Worm (Caenorhabditis elegans) whole organism, L3 larva: ENCODE measurements around the gene snrp-3.

Experiments used
- R02D3.7 ChIP-seq: fragments of 150-350 bp; optimal IDR thresholded peaks from 2 replicates; lab custom pipeline; 2014; ENCODE audit warnings: missing biosample characterization, missing genetic modification characterization
- ZK546.5 ChIP-seq: sonication (generic microtip); optimal IDR thresholded peaks from 2 replicates; lab custom pipeline; 2017; ENCODE audit warnings: missing biosample characterization, missing genetic modification characterization
- ceh-16 ChIP-seq: sonication (generic microtip); optimal IDR thresholded peaks from 2 replicates; lab custom pipeline; 2017; ENCODE audit warnings: missing biosample characterization, missing genetic modification characterization
- ceh-82 ChIP-seq: fragments of 150-350 bp; optimal IDR thresholded peaks from 2 replicates; lab custom pipeline; 2014; ENCODE audit warnings: missing biosample characterization, missing genetic modification characterization
- ceh-9 ChIP-seq: sonication (generic microtip); optimal IDR thresholded peaks from 2 replicates; lab custom pipeline; 2018; ENCODE audit warnings: missing biosample characterization, missing genetic modification characterization
- daf-12 ChIP-seq: fragments of 150-350 bp; optimal IDR thresholded peaks from 2 replicates; lab custom pipeline; 2014; ENCODE audit warnings: missing biosample characterization, missing genetic modification reagents, missing genetic modification characterization
- egl-27 ChIP-seq: sonication (generic microtip); optimal IDR thresholded peaks from 4 replicates; lab custom pipeline; 2017; ENCODE audit warnings: missing biosample characterization, missing genetic modification reagents, missing genetic modification characterization
- egl-5 ChIP-seq: fragments of 150-350 bp; optimal IDR thresholded peaks from 2 replicates; lab custom pipeline; 2017; ENCODE audit warnings: missing biosample characterization, missing genetic modification reagents, missing genetic modification characterization, inconsistent platforms
- elt-2 ChIP-seq: sonication (generic microtip); optimal IDR thresholded peaks from 2 replicates; lab custom pipeline; 2016; ENCODE audit warnings: missing genetic modification reagents, mild to moderate bottlenecking, missing genetic modification characterization, missing compliant biosample characterization
- elt-3 ChIP-seq, 3 experiments: fragments of 150-350 bp in 1 of 3; sonication (generic microtip) in 2 of 3; optimal IDR thresholded peaks; 2 replicates in 2 of 3; 4 replicates in 1 of 3; lab custom pipeline; 2014 to 2017; ENCODE audit warnings: missing biosample characterization in 3 of 3, missing genetic modification characterization in 3 of 3
- eor-1 ChIP-seq, 2 experiments: fragments of 150-350 bp; optimal IDR thresholded peaks; 2 replicates each; lab custom pipeline; 2014 to 2018; ENCODE audit warnings: missing biosample characterization in 2 of 2, missing genetic modification characterization in 2 of 2
- fkh-10 ChIP-seq: sonication (generic microtip); optimal IDR thresholded peaks from 2 replicates; lab custom pipeline; 2017; ENCODE audit warnings: missing biosample characterization, missing genetic modification reagents, missing genetic modification characterization
- fkh-2 ChIP-seq: fragments of 150-350 bp; optimal IDR thresholded peaks from 2 replicates; lab custom pipeline; 2014; ENCODE audit warnings: missing biosample characterization, missing genetic modification reagents, missing genetic modification characterization
- hmg-11 ChIP-seq: sonication (generic microtip); optimal IDR thresholded peaks from 2 replicates; lab custom pipeline; 2016; ENCODE audit warnings: missing genetic modification characterization, missing compliant biosample characterization
- lin-15B ChIP-seq: fragments of 150-350 bp; optimal IDR thresholded peaks from 2 replicates; lab custom pipeline; 2014; ENCODE audit warnings: missing biosample characterization, missing genetic modification characterization
- lin-39 ChIP-seq: fragments of 150-350 bp; optimal IDR thresholded peaks from 2 replicates; lab custom pipeline; 2018; ENCODE audit warnings: missing biosample characterization, missing genetic modification reagents, missing genetic modification characterization
- mml-1 ChIP-seq: fragments of 150-350 bp; sonication (generic microtip); optimal IDR thresholded peaks from 3 replicates; lab custom pipeline; 2014; ENCODE audit warnings: missing biosample characterization, missing genetic modification characterization
- nfya-1 ChIP-seq: sonication (generic microtip); optimal IDR thresholded peaks from 2 replicates; lab custom pipeline; 2017; ENCODE audit warnings: missing genetic modification characterization, mild to moderate bottlenecking, missing compliant biosample characterization, antibody characterized with exemption, moderate library complexity; ENCODE audit not compliant: insufficient read depth
- nhr-11 ChIP-seq: fragments of 150-350 bp; optimal IDR thresholded peaks from 2 replicates; lab custom pipeline; 2014; ENCODE audit warnings: missing biosample characterization, missing genetic modification characterization
- nhr-12 ChIP-seq: fragments of 150-350 bp; optimal IDR thresholded peaks from 2 replicates; lab custom pipeline; 2014; ENCODE audit warnings: missing biosample characterization, missing genetic modification characterization
- nhr-23 ChIP-seq: fragments of 150-350 bp; optimal IDR thresholded peaks from 2 replicates; lab custom pipeline; 2014; ENCODE audit warnings: missing biosample characterization, missing genetic modification reagents, missing genetic modification characterization
- nhr-237 ChIP-seq: fragments of 150-350 bp; optimal IDR thresholded peaks from 2 replicates; lab custom pipeline; 2014; ENCODE audit warnings: missing biosample characterization, missing genetic modification characterization
- nhr-25 ChIP-seq: sonication (generic microtip); optimal IDR thresholded peaks from 2 replicates; lab custom pipeline; 2017; ENCODE audit warnings: missing biosample characterization, missing genetic modification characterization
- nhr-28 ChIP-seq: fragments of 150-350 bp; optimal IDR thresholded peaks from 2 replicates; lab custom pipeline; 2014; ENCODE audit warnings: missing biosample characterization, missing genetic modification characterization
- nhr-43 ChIP-seq: sonication (generic microtip); optimal IDR thresholded peaks from 2 replicates; lab custom pipeline; 2016; ENCODE audit warnings: mild to moderate bottlenecking, missing genetic modification characterization, missing compliant biosample characterization; ENCODE audit not compliant: poor library complexity, severe bottlenecking
- nhr-76 ChIP-seq: fragments of 150-350 bp; sonication (generic microtip); optimal IDR thresholded peaks from 5 replicates; lab custom pipeline; 2014; ENCODE audit warnings: missing biosample characterization, missing genetic modification characterization
- nhr-77 ChIP-seq: fragments of 150-350 bp; optimal IDR thresholded peaks from 2 replicates; lab custom pipeline; 2014; ENCODE audit warnings: missing biosample characterization, missing genetic modification characterization
- pha-4 ChIP-seq: fragments of 150-350 bp; optimal IDR thresholded peaks from 2 replicates; lab custom pipeline; 2014; ENCODE audit warnings: missing biosample characterization, missing genetic modification reagents, missing genetic modification characterization
- pqm-1 ChIP-seq: fragments of 150-350 bp; optimal IDR thresholded peaks from 2 replicates; lab custom pipeline; 2017; ENCODE audit warnings: missing biosample characterization, missing genetic modification characterization, inconsistent platforms
- skn-1 ChIP-seq: fragments of 150-350 bp; optimal IDR thresholded peaks from 2 replicates; lab custom pipeline; 2014; ENCODE audit warnings: missing biosample characterization, missing genetic modification characterization
- snpc-4 ChIP-seq: fragments of 150-350 bp; optimal IDR thresholded peaks from 2 replicates; lab custom pipeline; 2014; ENCODE audit warnings: missing biosample characterization, missing genetic modification characterization
- zag-1 ChIP-seq: fragments of 150-350 bp; optimal IDR thresholded peaks from 2 replicates; lab custom pipeline; 2014; ENCODE audit warnings: missing biosample characterization, missing genetic modification characterization
- ztf-11 ChIP-seq: fragments of 150-350 bp; optimal IDR thresholded peaks from 2 replicates; lab custom pipeline; 2014; ENCODE audit warnings: missing biosample characterization, missing genetic modification characterization
- ztf-4 ChIP-seq: fragments of 150-350 bp; optimal IDR thresholded peaks from 2 replicates; lab custom pipeline; 2014; ENCODE audit warnings: missing biosample characterization, missing genetic modification characterization

snrp-3 gene

DNA sequence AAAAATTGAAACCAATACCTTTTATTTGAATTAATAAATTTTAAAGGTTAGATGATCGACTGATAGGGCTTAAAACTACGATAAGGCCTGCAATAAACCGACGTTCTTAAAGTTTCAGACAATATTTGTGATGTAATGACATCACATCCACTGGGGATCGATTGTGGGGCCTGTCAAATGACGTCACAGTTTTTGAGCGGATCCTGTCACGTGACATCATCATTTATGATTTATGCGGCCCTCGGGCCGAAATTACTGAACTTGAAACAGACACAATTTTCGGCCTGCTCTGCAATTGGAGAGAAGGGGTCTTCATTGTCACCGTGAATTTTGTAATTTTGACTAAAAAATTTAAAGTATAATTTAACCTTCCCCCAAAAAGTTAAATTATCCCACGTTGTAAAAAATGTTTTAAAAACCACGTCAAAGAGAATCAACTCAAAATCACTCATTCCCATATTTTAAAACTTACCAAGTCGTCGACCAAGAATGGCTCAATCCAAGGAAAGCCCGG is 33.4 kb downstream of the snrp-3 start, which contains the start of gene C49C8.1:
Gene C49C8.1, plus strand, starts transcription at position 464 of the 514 bp plus-strand sequence.
- no peak for TF ChIP-seq nhr-12 (tag; lab: Kevin White, UChicago)
- no peak for TF ChIP-seq R02D3.7
- TF ChIP-seq elt-2 (tag; lab: Kevin White, UChicago): peak; percentile 30
- TF ChIP-seq, all 47 proteins: peak for 1

- TF ChIP-seq ceh-82 (no peak), elt-2 (tag; lab: Kevin White, UChicago) (peak; percentile 54), fkh-2 (tag; lab: Kevin White, UChicago) (no peak), skn-1 (no peak), nfya-1 (no peak), elt-3 (tag; optimal IDR thresholded peaks at IDR 0.05; lab: Kevin White, UChicago) (no peak), pqm-1 (tag; lab: Kevin White, UChicago) (peak; percentile 20), nhr-237 (tag; lab: Kevin White, UChicago) (no peak), zag-1 (tag; lab: Kevin White, UChicago) (no peak), lin-39 (tag; lab: Kevin White, UChicago) (no peak)
These were observed 34.0 kb downstream of the snrp-3 start, which contains the start of gene C49C8.5 for ce11 chrIV:8653592-8653991. Gene C49C8.5 (minus strand): TSS chrIV:8653664.

ce11 chrIV:8651835-8652234 is 35.8 kb downstream of the snrp-3 start, which contains the start of gene C49C8.8:
Gene C49C8.8 (plus strand): TSS chrIV:8652135.
- TF ChIP-seq nhr-11 (tag; lab: Kevin White, UChicago) (no peak), mml-1 (tag; lab: Kevin White, UChicago) (no peak), nfya-1 (no peak), egl-27 (tag; lab: Kevin White, UChicago) (no peak), ceh-9 (tag; lab: Kevin White, UChicago) (no peak), ceh-82 (no peak), nhr-12 (tag; lab: Kevin White, UChicago) (no peak), nhr-28 (tag; lab: Kevin White, UChicago) (no peak), nhr-77 (tag; lab: Kevin White, UChicago) (no peak), fkh-2 (tag; lab: Kevin White, UChicago) (no peak), ztf-11 (tag; lab: Kevin White, UChicago) (no peak), hmg-11 (tag; lab: Kevin White, UChicago) (no peak), nhr-23 (tag; lab: Kevin White, UChicago) (no peak), eor-1 (tag; optimal IDR thresholded peaks at IDR 0.05; lab: Kevin White, UChicago) (no peak)

ce11 chrIV:8650696-8651095 is 36.9 kb downstream of the snrp-3 start, which contains the start of gene C49C8.2:
Gene C49C8.2 (plus strand): TSS chrIV:8651088.
- TF ChIP-seq elt-2 (tag; lab: Kevin White, UChicago): peak; percentile 56
- TF ChIP-seq pha-4 (tag; lab: Kevin White, UChicago): peak; percentile 60
- TF ChIP-seq lin-15B (tag; lab: Kevin White, UChicago): no peak

DNA sequence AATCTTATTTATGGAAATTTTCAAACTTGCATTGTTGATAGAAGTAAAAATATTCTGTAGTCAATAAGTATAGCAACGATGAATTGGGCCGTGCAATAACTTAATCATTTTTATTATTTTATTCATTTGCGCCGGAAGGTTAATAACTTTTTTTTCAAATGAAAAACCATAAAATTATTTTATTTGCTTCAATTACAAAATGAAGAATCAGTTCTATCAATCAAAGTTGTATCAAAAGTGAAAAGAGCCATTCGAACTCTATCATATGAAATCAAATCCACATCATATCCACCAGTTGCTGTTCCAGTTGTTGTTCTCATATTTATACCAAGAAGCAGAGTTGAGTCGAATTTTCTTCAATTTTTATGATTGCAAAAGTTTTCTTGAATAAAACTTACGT is 39.1 kb downstream of the snrp-3 start, which contains the start of gene cyp-33E1:
Gene cyp-33E1, minus strand, starts transcription at position 101 of the 400 bp plus-strand sequence.
- no peak for TF ChIP-seq ZK546.5 (tag; lab: Kevin White, UChicago)
- no peak for TF ChIP-seq nhr-23 (tag; lab: Kevin White, UChicago)
- TF ChIP-seq nhr-43 (tag; lab: Kevin White, UChicago): no peak
- no peak for TF ChIP-seq nhr-76
- TF ChIP-seq pha-4 (tag; lab: Kevin White, UChicago): no peak
- no peak for TF ChIP-seq R02D3.7
- no peak for TF ChIP-seq daf-12 (tag; lab: Kevin White, UChicago)
- TF ChIP-seq ceh-16 (tag; lab: Kevin White, UChicago): no peak
- no peak for TF ChIP-seq ztf-4 (tag; lab: Kevin White, UChicago)
- no peak for TF ChIP-seq egl-5 (tag; lab: Kevin White, UChicago)
- no peak for TF ChIP-seq nhr-25 (tag; lab: Kevin White, UChicago)
- no peak for TF ChIP-seq snpc-4 (tag; lab: Kevin White, UChicago)
- no peak for TF ChIP-seq nfya-1
- TF ChIP-seq fkh-10 (GFP tag; lab: Kevin White, UChicago): no peak
